Worm (Caenorhabditis elegans) whole organism, L4 larva: ENCODE measurements around the gene F35A5.2.

ENCODE experiments used
- D1046.2 ChIP-seq: fragments of 200-800 bp; sonication (Bioruptor generic); IDR thresholded peaks from 2 replicates; pipeline ENCODE4 v1.3.6; 2022; ENCODE audit warnings: missing genetic modification characterization, missing compliant biosample characterization
- F26F4.8 ChIP-seq: fragments of 200-800 bp; sonication (Bioruptor generic); conservative IDR thresholded peaks from 2 replicates; pipeline ENCODE4 v1.3.6; 2022; ENCODE audit warnings: missing genetic modification characterization, missing compliant biosample characterization
- F49E8.2 ChIP-seq: sonication (generic microtip); optimal IDR thresholded peaks from 2 replicates; lab custom pipeline; 2016; ENCODE audit warnings: missing compliant biosample characterization, mild to moderate bottlenecking, missing genetic modification characterization, borderline replicate concordance
- R02D3.7 ChIP-seq: fragments of 150-350 bp; sonication (generic microtip); optimal IDR thresholded peaks from 3 replicates; lab custom pipeline; 2014; ENCODE audit warnings: missing biosample characterization, missing genetic modification characterization
- Y105C5A.15 ChIP-seq: fragments of 200-800 bp; sonication (Bioruptor generic); IDR thresholded peaks from 2 replicates; pipeline ENCODE4 v1.3.6; 2022; ENCODE audit warnings: missing genetic modification characterization, missing compliant biosample characterization
- ZK337.2 ChIP-seq: fragments of 200-800 bp; sonication (Bioruptor generic); IDR thresholded peaks from 2 replicates; pipeline ENCODE4 v1.3.6; 2022; ENCODE audit warnings: missing genetic modification reagents, missing genetic modification characterization, missing compliant biosample characterization
- aha-1 ChIP-seq: fragments of 150-350 bp; peaks from one replicate; lab custom pipeline; 2014; ENCODE audit warnings: missing biosample characterization, missing genetic modification characterization
- aly-2 ChIP-seq: sonication (generic microtip); optimal IDR thresholded peaks from 2 replicates; lab custom pipeline; 2018; ENCODE audit warnings: missing biosample characterization, missing genetic modification characterization
- arid-1 ChIP-seq: fragments of 200-800 bp; sonication (Bioruptor generic); conservative IDR thresholded peaks from 2 replicates; pipeline ENCODE4 v1.3.6; 2022; ENCODE audit warnings: missing genetic modification reagents, missing genetic modification characterization, missing compliant biosample characterization
- attf-4 ChIP-seq: sonication (generic microtip); optimal IDR thresholded peaks from 3 replicates; lab custom pipeline; 2017; ENCODE audit warnings: missing biosample characterization, missing genetic modification characterization
- ceh-44 ChIP-seq: fragments of 200-800 bp; sonication (Bioruptor generic); IDR thresholded peaks from 2 replicates; pipeline ENCODE4 v1.3.6; 2022; ENCODE audit warnings: missing genetic modification reagents, missing genetic modification characterization, missing compliant biosample characterization
- ces-1 ChIP-seq: fragments of 150-350 bp; sonication (generic microtip); optimal IDR thresholded peaks from 4 replicates; lab custom pipeline; 2014; ENCODE audit warnings: missing biosample characterization, missing genetic modification reagents, missing genetic modification characterization
- daf-16 ChIP-seq, 3 experiments: sonication (generic microtip); optimal IDR thresholded peaks; 2 replicates each; lab custom pipeline; 2016 to 2017; ENCODE audit warnings: missing genetic modification characterization in 3 of 3, missing genetic modification reagents in 3 of 3, mild to moderate bottlenecking in 2 of 3, missing compliant biosample characterization in 2 of 3, missing biosample characterization in 1 of 3, moderate library complexity in 1 of 3
- dmd-6 ChIP-seq: fragments of 200-800 bp; sonication (Bioruptor generic); IDR thresholded peaks from 2 replicates; pipeline ENCODE4 v1.3.6; 2022; ENCODE audit warnings: missing genetic modification reagents, missing genetic modification characterization, missing compliant biosample characterization
- dmd-8 ChIP-seq: fragments of 200-800 bp; sonication (Bioruptor generic); IDR thresholded peaks from 2 replicates; pipeline ENCODE4 v1.3.6; 2022; ENCODE audit warnings: missing genetic modification characterization, missing compliant biosample characterization
- dpl-1 ChIP-seq: fragments of 150-350 bp; optimal IDR thresholded peaks from 2 replicates; lab custom pipeline; 2014; ENCODE audit warnings: missing biosample characterization, missing genetic modification reagents, missing genetic modification characterization
- dve-1 ChIP-seq: sonication (generic microtip); optimal IDR thresholded peaks from 2 replicates; lab custom pipeline; 2017; ENCODE audit warnings: antibody characterized with exemption, mild to moderate bottlenecking, missing genetic modification characterization, missing compliant biosample characterization; ENCODE audit not compliant: insufficient read depth
- egl-43 ChIP-seq: fragments of 200-800 bp; sonication (Bioruptor generic); IDR thresholded peaks from 2 replicates; pipeline ENCODE4 v1.3.6; 2022; ENCODE audit warnings: missing genetic modification reagents, missing genetic modification characterization, missing compliant biosample characterization
- fkh-10 ChIP-seq: fragments of 150-350 bp; optimal IDR thresholded peaks from 2 replicates; lab custom pipeline; 2014; ENCODE audit warnings: missing biosample characterization, missing genetic modification reagents, missing genetic modification characterization
- lin-1 ChIP-seq: fragments of 200-800 bp; sonication (Bioruptor generic); IDR thresholded peaks from 2 replicates; pipeline ENCODE4 v1.3.6; 2022; ENCODE audit warnings: missing genetic modification reagents, missing genetic modification characterization, missing compliant biosample characterization
- lin-13 ChIP-seq: fragments of 150-350 bp; optimal IDR thresholded peaks from 2 replicates; lab custom pipeline; 2014; ENCODE audit warnings: missing biosample characterization, missing genetic modification reagents, missing genetic modification characterization
- lin-29 ChIP-seq: fragments of 200-800 bp; sonication (Bioruptor generic); IDR thresholded peaks from 2 replicates; pipeline ENCODE4 v1.3.6; 2022; ENCODE audit warnings: missing genetic modification reagents, missing genetic modification characterization, missing compliant biosample characterization
- lin-39 ChIP-seq: fragments of 150-350 bp; optimal IDR thresholded peaks from 2 replicates; lab custom pipeline; 2014; ENCODE audit warnings: missing biosample characterization, missing genetic modification reagents, missing genetic modification characterization
- madf-9 ChIP-seq: fragments of 200-800 bp; sonication (Bioruptor generic); conservative IDR thresholded peaks from 2 replicates; pipeline ENCODE4 v1.3.6; 2022; ENCODE audit warnings: missing genetic modification reagents, missing genetic modification characterization, missing compliant biosample characterization
- mep-1 ChIP-seq: fragments of 150-350 bp; sonication (generic microtip); optimal IDR thresholded peaks from 3 replicates; lab custom pipeline; 2014; ENCODE audit warnings: missing biosample characterization, missing genetic modification characterization
- mxl-2 ChIP-seq: fragments of 200-800 bp; sonication (Bioruptor generic); conservative IDR thresholded peaks from 2 replicates; pipeline ENCODE4 v1.3.6; 2022; ENCODE audit warnings: missing genetic modification reagents, missing genetic modification characterization, missing compliant biosample characterization
- mxl-3 ChIP-seq: fragments of 200-800 bp; sonication (Bioruptor generic); optimal IDR thresholded peaks from 2 replicates; lab custom pipeline; 2018; ENCODE audit warnings: mild to moderate bottlenecking, missing genetic modification characterization, missing compliant biosample characterization
- nhr-10 ChIP-seq: fragments of 150-350 bp; optimal IDR thresholded peaks from 2 replicates; lab custom pipeline; 2014; ENCODE audit warnings: missing biosample characterization, missing genetic modification characterization
- nhr-237 ChIP-seq: sonication (generic microtip); optimal IDR thresholded peaks from 2 replicates; lab custom pipeline; 2017; ENCODE audit warnings: missing biosample characterization, missing genetic modification characterization
- nhr-28 ChIP-seq: fragments of 150-350 bp; optimal IDR thresholded peaks from 2 replicates; lab custom pipeline; 2014; ENCODE audit warnings: missing biosample characterization, missing genetic modification characterization
- nhr-41 ChIP-seq: fragments of 200-800 bp; sonication (Bioruptor generic); IDR thresholded peaks from 2 replicates; pipeline ENCODE4 v1.3.6; 2022; ENCODE audit warnings: missing genetic modification reagents, missing genetic modification characterization, missing compliant biosample characterization
- nhr-42 ChIP-seq: fragments of 200-800 bp; sonication (Bioruptor generic); IDR thresholded peaks from 2 replicates; pipeline ENCODE4 v1.3.6; 2022; ENCODE audit warnings: missing genetic modification characterization, missing compliant biosample characterization
- nhr-48 ChIP-seq: sonication (generic microtip); optimal IDR thresholded peaks from 2 replicates; lab custom pipeline; 2016; ENCODE audit warnings: mild to moderate bottlenecking, missing genetic modification characterization, missing compliant biosample characterization
- nhr-77 ChIP-seq: fragments of 150-350 bp; optimal IDR thresholded peaks from 2 replicates; lab custom pipeline; 2014; ENCODE audit warnings: missing biosample characterization, missing genetic modification characterization
- pha-4 ChIP-seq, 2 experiments: fragments of 150-350 bp in 1 of 2; fragments of 200-800 bp in 1 of 2; sonication (Bioruptor generic) in 1 of 2; IDR thresholded peaks in 1 of 2; optimal IDR thresholded peaks in 1 of 2; 2 replicates each; pipeline versions ENCODE4 v1.3.6 to Lab custom; 2014 to 2022; ENCODE audit warnings: missing genetic modification characterization in 2 of 2, missing genetic modification reagents in 2 of 2, missing biosample characterization in 1 of 2, missing compliant biosample characterization in 1 of 2
- pqm-1 ChIP-seq: sonication (generic microtip); optimal IDR thresholded peaks from 2 replicates; lab custom pipeline; 2017; ENCODE audit warnings: missing biosample characterization, missing genetic modification characterization
- saeg-2 ChIP-seq: fragments of 200-800 bp; sonication (Bioruptor generic); IDR thresholded peaks from 2 replicates; pipeline ENCODE4 v1.3.6; 2022; ENCODE audit warnings: missing genetic modification reagents, missing genetic modification characterization, missing compliant biosample characterization
- set-16 ChIP-seq: fragments of 200-800 bp; sonication (Bioruptor generic); IDR thresholded peaks from 2 replicates; pipeline ENCODE4 v1.3.6; 2022; ENCODE audit warnings: missing genetic modification reagents, missing genetic modification characterization, missing compliant biosample characterization
- skn-1 ChIP-seq: fragments of 150-350 bp; optimal IDR thresholded peaks from 2 replicates; lab custom pipeline; 2014; ENCODE audit warnings: missing biosample characterization, missing genetic modification characterization
- snpc-1.2 ChIP-seq: fragments of 200-800 bp; sonication (Bioruptor generic); IDR thresholded peaks from 2 replicates; pipeline ENCODE4 v1.3.6; 2022; ENCODE audit warnings: missing genetic modification reagents, missing genetic modification characterization, missing compliant biosample characterization
- spr-3 ChIP-seq: fragments of 200-800 bp; sonication (Bioruptor generic); optimal IDR thresholded peaks from 2 replicates; lab custom pipeline; 2018; ENCODE audit warnings: mild to moderate bottlenecking, missing genetic modification characterization, missing compliant biosample characterization
- tag-97 ChIP-seq: fragments of 200-800 bp; sonication (Bioruptor generic); IDR thresholded peaks from 2 replicates; pipeline ENCODE4 v1.3.6; 2022; ENCODE audit warnings: missing genetic modification characterization, missing compliant biosample characterization
- tra-1 ChIP-seq: fragments of 200-800 bp; sonication (Bioruptor generic); IDR thresholded peaks from 2 replicates; pipeline ENCODE4 v1.3.6; 2022; ENCODE audit warnings: missing genetic modification reagents, missing genetic modification characterization, missing compliant biosample characterization
- unc-130 ChIP-seq: sonication (generic microtip); optimal IDR thresholded peaks from 2 replicates; lab custom pipeline; 2016; ENCODE audit warnings: missing genetic modification reagents, missing genetic modification characterization, missing compliant biosample characterization
- unc-62 ChIP-seq, 3 experiments: fragments of 150-350 bp in 1 of 3; sonication (generic microtip); optimal IDR thresholded peaks in 2 of 3; peaks in 1 of 3; 1 replicate in 1 of 3; 2 replicates in 2 of 3; lab custom pipeline; 2014 to 2017; ENCODE audit warnings: missing biosample characterization in 3 of 3, missing genetic modification characterization in 3 of 3, missing genetic modification reagents in 3 of 3, missing genotype in 1 of 3
- zip-11 ChIP-seq: fragments of 200-800 bp; sonication (Bioruptor generic); IDR thresholded peaks from 2 replicates; pipeline ENCODE4 v1.3.6; 2022; ENCODE audit warnings: missing genetic modification characterization, missing compliant biosample characterization

The F35A5.2 gene

ce11 chrX:3823869-3824268, 18.9 kb downstream of the F35A5.2 start (continued):
- no peak for TF ChIP-seq snpc-1.2 (GFP tag; lab: Robert Waterston, UW)
- TF ChIP-seq fkh-10 (GFP tag; lab: Kevin White, UChicago), result no peak
- TF ChIP-seq aly-2 (tag; lab: Kevin White, UChicago), result no peak
- peak; percentile 46 for TF ChIP-seq aha-1 (tag; lab: Kevin White, UChicago)

ce11 chrX:3824443-3824842, 19.5 kb downstream of the F35A5.2 start:
- TF ChIP-seq ces-1, result no peak
- no peak for TF ChIP-seq mep-1 (tag; lab: Kevin White, UChicago)
- TF ChIP-seq egl-43 (GFP tag; lab: Robert Waterston, UW), result 0 out of 2 replicates have a peak, but pooled peaks have one; percentile 40
- TF ChIP-seq lin-39, result no peak
- TF ChIP-seq lin-1 (GFP tag; lab: Robert Waterston, UW), result no peak
- TF ChIP-seq saeg-2 (GFP tag; lab: Robert Waterston, UW), result no peak
- TF ChIP-seq lin-29, result peak; percentile 47; the same call in 1 of the 2 replicates
- TF ChIP-seq snpc-1.2 (GFP tag; lab: Robert Waterston, UW), result no peak
- no peak for TF ChIP-seq dmd-8 (GFP tag; lab: Robert Waterston, UW)
- peak; percentile 74 for TF ChIP-seq set-16
- TF ChIP-seq pha-4 (GFP tag; IDR thresholded peaks at IDR 0.05; lab: Robert Waterston, UW), result peak; percentile 13
- no peak for TF ChIP-seq pha-4 (tag; optimal IDR thresholded peaks at IDR 0.05; lab: Kevin White, UChicago)
- TF ChIP-seq F26F4.8, result no peak
- TF ChIP-seq F49E8.2 (tag; lab: Kevin White, UChicago), result no peak
- peak; percentile 83 for TF ChIP-seq mxl-3 (GFP tag; lab: Kevin White, UChicago)
- TF ChIP-seq madf-9 (GFP tag; lab: Robert Waterston, UW), result peak; percentile 71; the same call in 1 of the 2 replicates
- TF ChIP-seq nhr-237, result no peak
- TF ChIP-seq nhr-48 (tag; lab: Kevin White, UChicago), result peak; percentile 2
- no peak for TF ChIP-seq nhr-77 (tag; lab: Kevin White, UChicago)
- TF ChIP-seq nhr-28 (tag; lab: Kevin White, UChicago), result no peak
- TF ChIP-seq aha-1 (tag; lab: Kevin White, UChicago), result peak; percentile 8
- TF ChIP-seq lin-13 (GFP tag; lab: Kevin White, UChicago), result no peak
- TF ChIP-seq ceh-44 (GFP tag; lab: Robert Waterston, UW), result no peak
- TF ChIP-seq arid-1, result no peak
- no peak for TF ChIP-seq D1046.2 (GFP tag; lab: Robert Waterston, UW)
- TF ChIP-seq nhr-42 (GFP tag; lab: Robert Waterston, UW), result no peak
- TF ChIP-seq tra-1 (GFP tag; lab: Robert Waterston, UW), result no peak
- 0 out of 2 replicates have a peak, but pooled peaks have one; percentile 21 for TF ChIP-seq mxl-2 (GFP tag; lab: Robert Waterston, UW)
- TF ChIP-seq unc-130, result no peak
- TF ChIP-seq ZK337.2 (GFP tag; lab: Robert Waterston, UW), result no peak

- no peak for TF ChIP-seq dpl-1
- TF ChIP-seq dve-1 (tag; lab: Kevin White, UChicago), result peak; percentile 50
- no peak for TF ChIP-seq skn-1 (tag; lab: Kevin White, UChicago)
- TF ChIP-seq attf-4 (tag; lab: Kevin White, UChicago), result no peak
- TF ChIP-seq Y105C5A.15 (GFP tag; lab: Robert Waterston, UW), result no peak
- no peak for TF ChIP-seq spr-3 (GFP tag; lab: Kevin White, UChicago)
- TF ChIP-seq nhr-10 (tag; lab: Kevin White, UChicago), result no peak
- TF ChIP-seq nhr-28 (tag; lab: Kevin White, UChicago), result peak; percentile 32
- TF ChIP-seq pha-4 (GFP tag; IDR thresholded peaks at IDR 0.05; lab: Robert Waterston, UW), result 0 out of 2 replicates have a peak, but pooled peaks have one; percentile 9
- no peak for TF ChIP-seq pha-4 (tag; optimal IDR thresholded peaks at IDR 0.05; lab: Kevin White, UChicago)
- peak; percentile 73 for TF ChIP-seq dmd-6 (GFP tag; lab: Robert Waterston, UW)
- TF ChIP-seq R02D3.7 (tag; lab: Kevin White, UChicago), result no peak
- no peak for TF ChIP-seq tag-97 (GFP tag; lab: Robert Waterston, UW)
- TF ChIP-seq nhr-77 (tag; lab: Kevin White, UChicago), result peak; percentile 60
- no peak for TF ChIP-seq nhr-48 (tag; lab: Kevin White, UChicago)
- TF ChIP-seq unc-62 (GFP tag; optimal IDR thresholded peaks at IDR 0.05 in 1 of 2; lab: Kevin White, UChicago), result peak in 1 of 2 experiments; percentile 95
- TF ChIP-seq unc-62 (tag; optimal IDR thresholded peaks at IDR 0.05; lab: Kevin White, UChicago), result no peak
- TF ChIP-seq zip-11 (GFP tag; lab: Robert Waterston, UW), result no peak
- no peak for TF ChIP-seq nhr-41 (GFP tag; lab: Robert Waterston, UW)
- TF ChIP-seq pqm-1 (tag; lab: Kevin White, UChicago), result peak; percentile 63
- TF ChIP-seq daf-16 (GFP tag; optimal IDR thresholded peaks at IDR 0.05; lab: Kevin White, UChicago), result no peak
- TF ChIP-seq daf-16 (tag; optimal IDR thresholded peaks at IDR 0.05; lab: Kevin White, UChicago), result peak; percentile 49
These were observed 20.2 kb downstream of the F35A5.2 start for ce11 chrX:3824907-3825689.
